Fruit fly (Drosophila melanogaster) whole organism, embryonic: Measurements from ENCODE around the gene Cralbp.

ENCODE experiments used
- B-H2 ChIP-seq: fragments of 200-800 bp; sonication (Bioruptor generic); optimal IDR thresholded peaks from 2 replicates; lab custom pipeline; 2018; ENCODE audit warnings: missing biosample characterization, mild to moderate bottlenecking, missing genetic modification characterization
- CG1233 ChIP-seq: fragments of 200-800 bp; sonication (Bioruptor generic); optimal IDR thresholded peaks from 4 replicates; lab custom pipeline; 2018; ENCODE audit warnings: missing biosample characterization, mild to moderate bottlenecking, missing genetic modification characterization
- CG15073 ChIP-seq: fragments of 200-800 bp; sonication (Bioruptor generic); optimal IDR thresholded peaks from 2 replicates; lab custom pipeline; 2016; ENCODE audit warnings: missing biosample characterization, missing genetic modification characterization
- CG16813 ChIP-seq: fragments of 200-800 bp; sonication (Bioruptor generic); IDR thresholded peaks from 3 replicates; pipeline ENCODE4 v1.3.6; 2022; ENCODE audit warnings: missing biosample characterization, missing genetic modification characterization; ENCODE audit not compliant: partially characterized antibody
- CG17829 ChIP-seq: fragments of 200-800 bp; optimal IDR thresholded peaks from 2 replicates; lab custom pipeline; 2019; ENCODE audit warnings: missing biosample characterization, mild to moderate bottlenecking, missing genetic modification characterization, moderate library complexity
- CG2889 ChIP-seq: fragments of 200-800 bp; sonication (Bioruptor generic); IDR thresholded peaks from 3 replicates; pipeline ENCODE4 v1.3.6; 2022; ENCODE audit warnings: missing biosample characterization, missing genetic modification characterization
- CG31388 ChIP-seq: fragments of 200-800 bp; sonication (Bioruptor generic); optimal IDR thresholded peaks from 2 replicates; lab custom pipeline; 2016; ENCODE audit warnings: missing biosample characterization, missing genetic modification characterization
- CG32532 ChIP-seq: fragments of 200-800 bp; sonication (Bioruptor generic); IDR thresholded peaks from 2 replicates; pipeline ENCODE4 v1.3.6; 2022; ENCODE audit warnings: missing biosample characterization, missing genetic modification characterization
- CG3281 ChIP-seq: fragments of 200-800 bp; sonication (Bioruptor generic); optimal IDR thresholded peaks from 3 replicates; lab custom pipeline; 2017; ENCODE audit warnings: missing biosample characterization, mild to moderate bottlenecking, missing genetic modification characterization
- CG4282 ChIP-seq: fragments of 200-800 bp; sonication (Bioruptor generic); optimal IDR thresholded peaks from 2 replicates; lab custom pipeline; 2016; ENCODE audit warnings: missing biosample characterization, missing genetic modification characterization
- CG4820 ChIP-seq: fragments of 200-800 bp; sonication (Bioruptor generic); optimal IDR thresholded peaks from 3 replicates; lab custom pipeline; 2016; ENCODE audit warnings: missing biosample characterization, missing genetic modification characterization
- CG5953 ChIP-seq: fragments of 200-800 bp; sonication (Bioruptor generic); IDR thresholded peaks from 2 replicates; pipeline ENCODE4 v1.3.6; 2022; ENCODE audit warnings: missing biosample characterization, missing genetic modification characterization
- CG7928 ChIP-seq: fragments of 200-800 bp; sonication (Bioruptor generic); optimal IDR thresholded peaks from 2 replicates; lab custom pipeline; 2017; ENCODE audit warnings: missing biosample characterization, mild to moderate bottlenecking, missing genetic modification characterization
- CG8281 ChIP-seq: fragments of 200-800 bp; sonication (Bioruptor generic); optimal IDR thresholded peaks from 2 replicates; lab custom pipeline; 2018; ENCODE audit warnings: missing biosample characterization, mild to moderate bottlenecking, missing genetic modification characterization, moderate library complexity
- CG9727 ChIP-seq: fragments of 200-800 bp; sonication (Bioruptor generic); optimal IDR thresholded peaks from 3 replicates; lab custom pipeline; 2017; ENCODE audit warnings: missing biosample characterization, mild to moderate bottlenecking, missing genetic modification characterization
- D19B ChIP-seq: fragments of 200-800 bp; sonication (Bioruptor generic); optimal IDR thresholded peaks from 2 replicates; lab custom pipeline; 2017; ENCODE audit warnings: missing biosample characterization, mild to moderate bottlenecking, missing genetic modification characterization
- Fer1 ChIP-seq: fragments of 200-800 bp; sonication (Bioruptor generic); optimal IDR thresholded peaks from 2 replicates; lab custom pipeline; 2017; ENCODE audit warnings: missing biosample characterization, mild to moderate bottlenecking, missing genetic modification characterization
- HLH54F ChIP-seq: fragments of 200-800 bp; sonication (Bioruptor generic); optimal IDR thresholded peaks from 3 replicates; lab custom pipeline; 2016; ENCODE audit warnings: missing biosample characterization, missing genetic modification characterization
- HmgD ChIP-seq: fragments of 200-800 bp; sonication (Bioruptor generic); optimal IDR thresholded peaks from 3 replicates; lab custom pipeline; 2016; ENCODE audit warnings: missing biosample characterization, missing genetic modification characterization
- Hr78 ChIP-seq, 2 experiments: fragments of 200-800 bp in 1 of 2; fragments of >200 bp in 1 of 2; sonication (Bioruptor generic) in 1 of 2; optimal IDR thresholded peaks; 2 replicates each; lab custom pipeline; 2017 to 2019; ENCODE audit warnings: missing biosample characterization in 2 of 2, missing genetic modification characterization in 2 of 2, mild to moderate bottlenecking in 1 of 2, moderate library complexity in 1 of 2
- MTF-1 ChIP-seq: fragments of 200-800 bp; sonication (Bioruptor generic); optimal IDR thresholded peaks from 2 replicates; lab custom pipeline; 2018; ENCODE audit warnings: missing biosample characterization, mild to moderate bottlenecking, missing genetic modification characterization, borderline replicate concordance
- Mrtf ChIP-seq: fragments of 200-800 bp; sonication (Bioruptor generic); IDR thresholded peaks from 3 replicates; pipeline ENCODE4 v1.3.6; 2022; ENCODE audit warnings: missing biosample characterization, missing genetic modification characterization
- Nf-YC ChIP-seq: fragments of 200-800 bp; optimal IDR thresholded peaks from 3 replicates; lab custom pipeline; 2019; ENCODE audit warnings: missing biosample characterization, mild to moderate bottlenecking, missing genetic modification characterization, moderate library complexity
- PHDP ChIP-seq: fragments of 200-800 bp; sonication (Bioruptor generic); optimal IDR thresholded peaks from 3 replicates; lab custom pipeline; 2018; ENCODE audit warnings: missing biosample characterization, mild to moderate bottlenecking, missing genetic modification characterization, moderate library complexity
- Poxn ChIP-seq: fragments of 200-800 bp; sonication (Bioruptor generic); IDR thresholded peaks from 2 replicates; pipeline ENCODE4 v1.3.6; 2022; ENCODE audit warnings: missing biosample characterization, missing genetic modification characterization
- Sox100B ChIP-seq: fragments of 200-800 bp; sonication (Bioruptor generic); optimal IDR thresholded peaks from 3 replicates; lab custom pipeline; 2018; ENCODE audit warnings: missing biosample characterization, mild to moderate bottlenecking, missing genetic modification characterization
- Vsx1 ChIP-seq: fragments of 200-800 bp; sonication (Bioruptor generic); optimal IDR thresholded peaks from 2 replicates; lab custom pipeline; 2017; ENCODE audit warnings: missing biosample characterization, mild to moderate bottlenecking, missing genetic modification characterization, missing genetic modification reagents
- ab ChIP-seq: fragments of 200-800 bp; sonication (Bioruptor generic); optimal IDR thresholded peaks from 2 replicates; lab custom pipeline; 2016; ENCODE audit warnings: missing biosample characterization, missing genetic modification characterization
- ase ChIP-seq: fragments of 200-800 bp; sonication (Bioruptor generic); IDR thresholded peaks from 3 replicates; pipeline ENCODE4 v1.3.6; 2022; ENCODE audit warnings: missing biosample characterization, missing genetic modification characterization
- ash1 ChIP-seq: fragments of 200-800 bp; sonication (Bioruptor generic); optimal IDR thresholded peaks from 2 replicates; lab custom pipeline; 2018; ENCODE audit warnings: missing biosample characterization, mild to moderate bottlenecking, missing genetic modification characterization
- cato ChIP-seq: fragments of 200-800 bp; sonication (Bioruptor generic); optimal IDR thresholded peaks from 2 replicates; lab custom pipeline; 2016; ENCODE audit warnings: missing biosample characterization, missing genetic modification characterization, borderline replicate concordance
- caup ChIP-seq: fragments of 200-800 bp; sonication (Bioruptor generic); optimal IDR thresholded peaks from 3 replicates; lab custom pipeline; 2017; ENCODE audit warnings: missing biosample characterization, mild to moderate bottlenecking, missing genetic modification characterization, moderate library complexity; ENCODE audit not compliant: severe bottlenecking
- crol ChIP-seq: fragments of 200-800 bp; sonication (Bioruptor generic); IDR thresholded peaks from 2 replicates; pipeline ENCODE4 v1.3.6; 2022; ENCODE audit warnings: missing biosample characterization, missing genetic modification characterization
- dm ChIP-seq: fragments of 200-800 bp; sonication (Bioruptor generic); optimal IDR thresholded peaks from 3 replicates; lab custom pipeline; 2016; ENCODE audit warnings: missing biosample characterization, missing genetic modification characterization
- dmrt11E ChIP-seq: fragments of 200-800 bp; sonication (Bioruptor generic); optimal IDR thresholded peaks from 3 replicates; lab custom pipeline; 2018; ENCODE audit warnings: missing biosample characterization, mild to moderate bottlenecking, missing genetic modification characterization, moderate library complexity
- fd64A ChIP-seq: fragments of 200-800 bp; sonication (Bioruptor generic); optimal IDR thresholded peaks from 3 replicates; lab custom pipeline; 2018; ENCODE audit warnings: missing biosample characterization, mild to moderate bottlenecking, missing genetic modification characterization
- fu2 ChIP-seq: fragments of 200-800 bp; sonication (Bioruptor generic); optimal IDR thresholded peaks from 2 replicates; lab custom pipeline; 2016; ENCODE audit warnings: missing biosample characterization, missing genetic modification characterization
- kay ChIP-seq: fragments of 200-800 bp; sonication (Bioruptor generic); optimal IDR thresholded peaks from 2 replicates; lab custom pipeline; 2016; ENCODE audit warnings: missing biosample characterization, missing genetic modification characterization
- pb ChIP-seq: fragments of 200-800 bp; sonication (Bioruptor generic); optimal IDR thresholded peaks from 3 replicates; lab custom pipeline; 2016; ENCODE audit warnings: missing biosample characterization, missing genetic modification characterization
- prd ChIP-seq, 3 experiments: fragments of >200 bp in 2 of 3; fragments of 200-800 bp in 1 of 3; sonication (Bioruptor generic) in 1 of 3; optimal IDR thresholded peaks in 2 of 3; IDR thresholded peaks in 1 of 3; 2 replicates in 2 of 3; 3 replicates in 1 of 3; pipeline versions ENCODE4 v1.3.6 to Lab custom; 2017 to 2022; ENCODE audit warnings: missing biosample characterization in 1 of 3, missing genetic modification characterization in 1 of 3
- psq ChIP-seq: fragments of 200-800 bp; sonication (Bioruptor generic); optimal IDR thresholded peaks from 2 replicates; lab custom pipeline; 2017; ENCODE audit warnings: missing biosample characterization, missing genetic modification characterization
- repo ChIP-seq: fragments of 200-800 bp; sonication (Bioruptor generic); optimal IDR thresholded peaks from 2 replicates; lab custom pipeline; 2016; ENCODE audit warnings: missing biosample characterization, missing genetic modification characterization
- trh ChIP-seq: fragments of 200-800 bp; sonication (Bioruptor generic); optimal IDR thresholded peaks from 2 replicates; lab custom pipeline; 2016; ENCODE audit warnings: missing biosample characterization, missing genetic modification characterization
- vfl ChIP-seq: fragments of 200-800 bp; sonication (Bioruptor generic); optimal IDR thresholded peaks from 2 replicates; lab custom pipeline; 2016; ENCODE audit warnings: missing biosample characterization, missing genetic modification characterization
- zen2 ChIP-seq: fragments of 200-800 bp; sonication (Bioruptor generic); IDR thresholded peaks from 3 replicates; pipeline ENCODE4 v1.3.6; 2022; ENCODE audit warnings: missing biosample characterization, missing genetic modification characterization; ENCODE audit not compliant: partially characterized antibody

Gene Cralbp

DNA sequence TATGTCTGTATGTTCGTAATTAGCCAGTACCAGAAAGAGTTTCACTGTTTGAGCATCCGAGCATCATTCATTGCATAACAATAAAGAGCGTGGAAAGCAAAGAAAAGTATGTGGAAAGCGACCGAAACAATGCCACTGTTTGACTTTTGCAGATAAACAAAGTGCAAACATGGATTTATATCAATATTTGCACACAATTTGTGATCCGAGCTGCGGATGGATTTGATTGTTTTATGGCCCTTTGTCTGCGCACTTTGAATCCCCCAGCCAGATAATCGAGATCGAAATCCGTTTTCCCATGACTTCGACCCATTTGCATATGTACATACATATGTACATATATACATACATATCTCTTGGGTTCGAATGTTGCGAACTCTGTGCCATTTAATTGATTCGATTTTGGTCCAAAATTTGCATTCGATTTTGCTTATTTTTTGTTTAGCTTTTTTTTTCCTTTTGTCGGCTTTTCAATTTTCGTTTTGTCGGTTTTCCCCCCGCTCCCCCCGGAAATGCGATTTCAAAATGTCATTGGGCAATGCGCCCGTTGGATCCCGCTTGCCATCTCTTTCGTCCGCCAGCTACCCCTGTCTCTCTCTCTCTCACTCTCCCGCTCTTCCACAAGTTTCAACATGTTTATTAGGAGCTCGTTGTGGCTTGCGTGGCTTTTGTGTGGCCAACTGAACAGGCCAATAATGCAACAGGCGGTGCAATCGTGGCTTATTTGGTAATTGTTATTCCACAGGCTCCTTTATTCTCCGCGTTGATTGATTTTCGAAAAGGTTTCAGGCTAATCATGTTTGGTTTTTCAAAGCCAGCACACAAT lies 1.1 kb downstream of the Cralbp start (continued):
- no peak for TF ChIP-seq CG17829 (tag; lab: Kevin White, UChicago)
- TF ChIP-seq CG4282 (GFP tag; lab: Kevin White, UChicago), result no peak
- no peak for TF ChIP-seq pb
- TF ChIP-seq CG2889, result no peak
- no peak for TF ChIP-seq HLH54F (GFP tag; lab: Kevin White, UChicago)
- peak; percentile 2 for TF ChIP-seq fd64A (GFP tag; lab: Kevin White, UChicago)
- TF ChIP-seq repo (GFP tag; lab: Kevin White, UChicago), result no peak
- no peak for TF ChIP-seq ase
- no peak for TF ChIP-seq CG7928 (GFP tag; lab: Kevin White, UChicago)
- TF ChIP-seq MTF-1 (GFP tag; lab: Kevin White, UChicago), result peak; percentile 6
- no peak for TF ChIP-seq dmrt11E (tag; lab: Kevin White, UChicago)
- no peak for TF ChIP-seq caup (GFP tag; lab: Kevin White, UChicago)
- TF ChIP-seq zen2 (GFP tag; lab: Robert Waterston, UW), result no peak
- no peak for TF ChIP-seq fu2 (GFP tag; lab: Kevin White, UChicago)
- TF ChIP-seq Sox100B (GFP tag; lab: Kevin White, UChicago), result no peak
- no peak for TF ChIP-seq Mrtf
- peak; percentile 1 for TF ChIP-seq Vsx1
- TF ChIP-seq CG3281 (GFP tag; lab: Kevin White, UChicago), result no peak
- TF ChIP-seq CG5953 (GFP tag; lab: Robert Waterston, UW), result no peak
- TF ChIP-seq CG4820 (GFP tag; lab: Kevin White, UChicago), result no peak
- no peak for TF ChIP-seq CG8281 (tag; lab: Kevin White, UChicago)
- TF ChIP-seq PHDP (tag; lab: Kevin White, UChicago), result peak; percentile 6
- TF ChIP-seq CG31388, result no peak
- TF ChIP-seq prd (optimal IDR thresholded peaks at IDR 0.05; lab: Kevin White, UChicago), result no peak
- no peak for TF ChIP-seq prd (GFP tag; IDR thresholded peaks at IDR 0.05; lab: Robert Waterston, UW)
- no peak for TF ChIP-seq CG15073 (GFP tag; lab: Kevin White, UChicago)
- peak; percentile 26 for TF ChIP-seq CG1233
- no peak for TF ChIP-seq Poxn (GFP tag; lab: Robert Waterston, UW)
- TF ChIP-seq kay (GFP tag; lab: Kevin White, UChicago), result no peak
- TF ChIP-seq ash1, result no peak
- peak; percentile 34 for TF ChIP-seq CG9727 (GFP tag; lab: Kevin White, UChicago)
- TF ChIP-seq Fer1 (GFP tag; lab: Kevin White, UChicago), result no peak
- TF ChIP-seq D19B (GFP tag; lab: Kevin White, UChicago), result no peak
- TF ChIP-seq trh (GFP tag; lab: Kevin White, UChicago), result no peak
- TF ChIP-seq ab (GFP tag; lab: Kevin White, UChicago), result no peak
- TF ChIP-seq dm (GFP tag; lab: Kevin White, UChicago), result no peak
- no peak for TF ChIP-seq cato
- no peak for TF ChIP-seq CG32532
- no peak for TF ChIP-seq CG16813 (GFP tag; lab: Robert Waterston, UW)
- no peak for TF ChIP-seq Hr78 (GFP tag; optimal IDR thresholded peaks at IDR 0.05; lab: Kevin White, UChicago)
- TF ChIP-seq HmgD (GFP tag; lab: Kevin White, UChicago), result no peak
- TF ChIP-seq Nf-YC, result peak; percentile 41
- TF ChIP-seq crol, result peak; percentile 39; the same call in 1 of the 2 replicates
- no peak for TF ChIP-seq B-H2
- no peak for TF ChIP-seq psq (GFP tag; lab: Kevin White, UChicago)
- no peak for TF ChIP-seq vfl
